Fruit fly (Drosophila melanogaster): ENCODE measurements around the gene ninaA.

DNA sequence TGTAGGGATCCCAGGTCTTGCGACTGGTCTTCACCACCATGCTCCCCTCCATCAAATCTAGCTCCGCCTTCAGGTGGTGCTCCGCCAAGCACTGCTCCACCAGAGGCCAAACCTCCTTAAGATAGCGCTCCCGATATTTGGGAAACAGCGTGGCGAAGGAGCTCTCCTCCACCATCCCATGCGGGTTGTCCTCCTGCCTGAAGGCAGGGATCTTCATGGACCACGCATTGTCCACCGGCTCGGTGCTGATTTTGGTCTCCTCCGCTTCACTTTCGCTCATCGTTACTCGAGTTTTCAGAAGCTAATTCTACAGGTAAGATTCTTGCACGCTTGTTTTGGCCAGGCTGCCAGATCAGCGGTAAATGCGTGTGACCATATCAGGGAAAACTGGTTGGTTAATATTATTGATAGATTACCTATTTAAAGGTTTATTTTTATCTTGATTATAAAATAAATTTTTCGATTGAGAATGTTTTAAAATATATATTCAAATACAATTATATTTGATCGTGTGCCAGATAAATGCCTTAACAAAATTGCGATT, 7.5 kb upstream of the ninaA start, which contains the start of gene dbe:
- peak; percentile 24 for TF ChIP-seq CG14711 (tag; optimal IDR thresholded peaks at IDR 0.05)
- TF ChIP-seq Hr96 (GFP tag; optimal IDR thresholded peaks at IDR 0.05): no peak
- TF ChIP-seq kay (GFP tag; ENCODE audit: borderline replicate concordance): no peak
- no peak for TF ChIP-seq toe (GFP tag; optimal IDR thresholded peaks at IDR 0.05)
- TF ChIP-seq Clk (GFP tag; optimal IDR thresholded peaks at IDR 0.05): no peak

Measured in whole organism, adult.